Worm (Caenorhabditis elegans) whole organism, L3 larva: ENCODE results near the gene bbln-1.
A peak's percentile ranks its signal among the peaks of the same experiment; 100 is the strongest.

Experiments used
- ama-1 ChIP-seq: fragments of 150-350 bp; optimal IDR thresholded peaks from 2 replicates; lab custom pipeline; 2018
- nhr-23 ChIP-seq: fragments of 150-350 bp; optimal IDR thresholded peaks from 2 replicates; lab custom pipeline; 2014; ENCODE audit warnings: missing biosample characterization, missing genetic modification reagents, missing genetic modification characterization
- nhr-25 ChIP-seq: sonication (generic microtip); optimal IDR thresholded peaks from 2 replicates; lab custom pipeline; 2017; ENCODE audit warnings: missing biosample characterization, missing genetic modification characterization
- snpc-4 ChIP-seq: fragments of 150-350 bp; optimal IDR thresholded peaks from 2 replicates; lab custom pipeline; 2014; ENCODE audit warnings: missing biosample characterization, missing genetic modification characterization

DNA sequence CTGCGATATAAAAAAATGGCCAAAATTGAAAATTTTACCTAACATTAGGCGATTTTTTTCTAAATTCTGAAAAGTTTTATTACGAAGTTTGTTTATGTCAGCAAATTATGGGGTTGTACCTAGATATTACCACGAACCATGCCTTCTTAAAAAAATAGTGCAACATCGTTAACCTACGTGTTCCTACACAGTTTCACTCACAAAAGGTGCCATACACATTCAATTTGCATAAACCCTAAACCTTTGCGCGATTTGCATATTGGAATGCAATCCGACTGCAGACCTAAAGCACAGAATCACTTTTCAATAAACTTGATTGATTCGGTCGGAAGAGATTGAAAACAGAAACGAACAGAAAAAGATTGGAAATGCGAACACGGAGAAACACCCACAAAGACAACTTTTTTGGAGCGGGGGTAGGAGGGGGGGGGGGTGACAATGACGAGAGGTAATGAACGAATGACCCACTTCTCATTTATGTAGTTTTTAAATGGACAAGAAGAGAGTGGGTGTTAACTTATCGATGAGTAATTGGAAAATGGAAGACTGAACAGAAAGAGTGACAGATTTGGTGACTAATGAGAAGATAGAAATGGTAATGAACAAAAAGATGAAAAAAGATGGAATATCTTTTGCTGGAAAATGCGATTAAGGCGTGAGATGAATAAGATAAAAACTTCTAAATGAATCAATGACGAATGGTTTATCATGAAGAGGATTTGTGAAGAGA is 4.0 kb upstream of the bbln-1 start:
- TF ChIP-seq nhr-25 (peak; percentile 28), ama-1 (lab: Kevin White, UChicago) (no peak), nhr-23 (peak; percentile 85), snpc-4 (tag; lab: Kevin White, UChicago) (no peak)
